Worm (Caenorhabditis elegans): ENCODE data around the gene W08F4.3.

ce11 chrII:627205-627604 lies 46.8 kb downstream of the W08F4.3 start, which contains the start of gene arrd-1:
- no peak for TF ChIP-seq ceh-82 (tag; optimal IDR thresholded peaks at IDR 0.05)
- TF ChIP-seq arid-1 (GFP tag; conservative IDR thresholded peaks at IDR 0.05): no peak
- TF ChIP-seq ceh-28 (tag; optimal IDR thresholded peaks at IDR 0.05): no peak
- no peak for TF ChIP-seq snpc-1.2 (GFP tag; IDR thresholded peaks at IDR 0.05)
- TF ChIP-seq ces-1 (GFP tag; optimal IDR thresholded peaks at IDR 0.05): no peak
